Worm (Caenorhabditis elegans): ENCODE results near the gene R10E11.6.

Gene R10E11.6

ce11 chrIII:9762093-9762748 is 20.6 kb upstream of the R10E11.6 start, which contains the start of gene gcc-2:
Gene gcc-2, minus strand, starts transcription at chrIII:9762143.
- no peak for TF ChIP-seq eor-1 (tag; optimal IDR thresholded peaks at IDR 0.05)

- TF ChIP-seq nhr-76 (tag; optimal IDR thresholded peaks at IDR 0.05), result no peak
- no peak for TF ChIP-seq sea-2 (GFP tag; optimal IDR thresholded peaks at IDR 0.05)
- TF ChIP-seq lin-39 (tag; optimal IDR thresholded peaks at IDR 0.05), result peak; percentile 1
- TF ChIP-seq hmg-11 (tag; optimal IDR thresholded peaks at IDR 0.05), result peak; percentile 10
- TF ChIP-seq daf-12 (tag; optimal IDR thresholded peaks at IDR 0.05), result no peak
- no peak for TF ChIP-seq aly-2 (tag; optimal IDR thresholded peaks at IDR 0.05)
- peak; percentile 29 for TF ChIP-seq ama-1 (optimal IDR thresholded peaks at IDR 0.05)
- no peak for TF ChIP-seq ceh-82 (tag; optimal IDR thresholded peaks at IDR 0.05)
- TF ChIP-seq nhr-25 (tag; optimal IDR thresholded peaks at IDR 0.05), result no peak
- TF ChIP-seq unc-39 (tag; optimal IDR thresholded peaks at IDR 0.05), result no peak
- TF ChIP-seq eor-1 (tag; optimal IDR thresholded peaks at IDR 0.05), result no peak
These were observed 18.1 kb upstream of the R10E11.6 start for ce11 chrIII:9764718-9765117.

- TF ChIP-seq nhr-23 (tag; optimal IDR thresholded peaks at IDR 0.05), result peak; percentile 99
- peak; percentile 97 for TF ChIP-seq tbx-2 (tag; optimal IDR thresholded peaks at IDR 0.05)
- TF ChIP-seq skn-1 (tag; optimal IDR thresholded peaks at IDR 0.05), result peak; percentile 93
- TF ChIP-seq nhr-77 (tag; optimal IDR thresholded peaks at IDR 0.05), result peak; percentile 77
- TF ChIP-seq ztf-4 (tag; optimal IDR thresholded peaks at IDR 0.05), result peak; percentile 95
- TF ChIP-seq nhr-237 (tag; optimal IDR thresholded peaks at IDR 0.05), result peak; percentile 4
- peak; percentile 98 for TF ChIP-seq pha-4 (tag; optimal IDR thresholded peaks at IDR 0.05)
- peak; percentile 21 for TF ChIP-seq sea-2 (GFP tag; optimal IDR thresholded peaks at IDR 0.05)
- no peak for TF ChIP-seq eor-1 (tag; optimal IDR thresholded peaks at IDR 0.05)
- no peak for TF ChIP-seq mml-1 (tag; optimal IDR thresholded peaks at IDR 0.05)
- peak; percentile 93 for TF ChIP-seq pqm-1 (tag; optimal IDR thresholded peaks at IDR 0.05)
- TF ChIP-seq unc-62 (GFP tag; optimal IDR thresholded peaks at IDR 0.05), result peak; percentile 86
- peak; percentile 90 for TF ChIP-seq ceh-28 (tag; optimal IDR thresholded peaks at IDR 0.05)
- peak; percentile 99 for TF ChIP-seq nhr-25 (tag; optimal IDR thresholded peaks at IDR 0.05)
- TF ChIP-seq nhr-76 (tag; optimal IDR thresholded peaks at IDR 0.05), result peak; percentile 37
- no peak for TF ChIP-seq nhr-12 (tag; optimal IDR thresholded peaks at IDR 0.05)
- TF ChIP-seq ZK546.5 (tag; optimal IDR thresholded peaks at IDR 0.05), result peak; percentile 57
- TF ChIP-seq ceh-16 (tag; optimal IDR thresholded peaks at IDR 0.05), result no peak
- peak; percentile 96 for TF ChIP-seq hmg-11 (tag; optimal IDR thresholded peaks at IDR 0.05)
- TF ChIP-seq mdl-1 (tag; optimal IDR thresholded peaks at IDR 0.05), result peak; percentile 92
- TF ChIP-seq daf-12 (tag; optimal IDR thresholded peaks at IDR 0.05), result peak; percentile 70
- peak; percentile 90 for TF ChIP-seq aly-2 (tag; optimal IDR thresholded peaks at IDR 0.05)
- no peak for TF ChIP-seq ztf-11 (tag; optimal IDR thresholded peaks at IDR 0.05)
- peak; percentile 90 for TF ChIP-seq R02D3.7 (tag; optimal IDR thresholded peaks at IDR 0.05)
- peak; percentile 94 for TF ChIP-seq elt-2 (tag; optimal IDR thresholded peaks at IDR 0.05)
- peak; percentile 98 for TF ChIP-seq jun-1 (tag; optimal IDR thresholded peaks at IDR 0.05)
- peak; percentile 99 for TF ChIP-seq ama-1 (optimal IDR thresholded peaks at IDR 0.05)
- TF ChIP-seq lsy-12 (tag; optimal IDR thresholded peaks at IDR 0.05), result peak; percentile 99
- TF ChIP-seq snpc-4 (tag; optimal IDR thresholded peaks at IDR 0.05), result peak; percentile 87
- peak; percentile 85 for TF ChIP-seq elt-1 (tag; optimal IDR thresholded peaks at IDR 0.05)
- TF ChIP-seq nhr-11 (tag; optimal IDR thresholded peaks at IDR 0.05), result peak; percentile 91
- TF ChIP-seq lin-15B (tag; optimal IDR thresholded peaks at IDR 0.05), result peak; percentile 95
- peak; percentile 60 for TF ChIP-seq zag-1 (tag; optimal IDR thresholded peaks at IDR 0.05)
- peak; percentile 92 for TF ChIP-seq fos-1 (tag; optimal IDR thresholded peaks at IDR 0.05)
- TF ChIP-seq nhr-43 (tag; optimal IDR thresholded peaks at IDR 0.05; ENCODE audit: poor library complexity, severe bottlenecking), result peak; percentile 98
- no peak for TF ChIP-seq fkh-2 (tag; optimal IDR thresholded peaks at IDR 0.05)
- TF ChIP-seq fkh-10 (GFP tag; optimal IDR thresholded peaks at IDR 0.05), result peak; percentile 66
- peak; percentile 34 for TF ChIP-seq unc-39 (tag; optimal IDR thresholded peaks at IDR 0.05)
- TF ChIP-seq nhr-28 (tag; optimal IDR thresholded peaks at IDR 0.05), result peak; percentile 16
- no peak for TF ChIP-seq ceh-9 (tag; optimal IDR thresholded peaks at IDR 0.05)
- peak; percentile 78 for TF ChIP-seq egl-27 (tag; optimal IDR thresholded peaks at IDR 0.05)
- TF ChIP-seq nhr-67 (tag; optimal IDR thresholded peaks at IDR 0.05), result no peak
- peak; percentile 93 for TF ChIP-seq ceh-82 (tag; optimal IDR thresholded peaks at IDR 0.05)
- TF ChIP-seq lin-39 (tag; optimal IDR thresholded peaks at IDR 0.05), result peak; percentile 100
- TF ChIP-seq egl-5 (tag; optimal IDR thresholded peaks at IDR 0.05), result peak; percentile 98
- TF ChIP-seq elt-3 (tag; optimal IDR thresholded peaks at IDR 0.05), result peak in 2 of 3 experiments; percentile 29 to 88
- peak; percentile 99 for TF ChIP-seq nfya-1 (tag; optimal IDR thresholded peaks at IDR 0.05; ENCODE audit: insufficient read depth)
These were observed 17.3 kb upstream of the R10E11.6 start for ce11 chrIII:9765465-9765900.

Measured in whole organism, L3 larva.